Worm (Caenorhabditis elegans) whole organism, early embryonic: ENCODE measurements around the gene rund-1.

Experiments used
- B0310.2 ChIP-seq: sonication (generic microtip); optimal IDR thresholded peaks from 2 replicates; lab custom pipeline; 2016; ENCODE audit warnings: mild to moderate bottlenecking, missing genetic modification characterization, missing compliant biosample characterization
- aly-1 ChIP-seq: sonication (generic microtip); optimal IDR thresholded peaks from 2 replicates; lab custom pipeline; 2016; ENCODE audit warnings: missing genetic modification characterization, missing compliant biosample characterization
- ama-1 ChIP-seq: fragments of 150-350 bp; optimal IDR thresholded peaks from 2 replicates; lab custom pipeline; 2014
- ets-7 ChIP-seq: sonication (generic microtip); optimal IDR thresholded peaks from 2 replicates; lab custom pipeline; 2016; ENCODE audit warnings: missing genotype, missing genetic modification characterization, missing compliant biosample characterization
- hnd-1 ChIP-seq: sonication (generic microtip); optimal IDR thresholded peaks from 2 replicates; lab custom pipeline; 2016; ENCODE audit warnings: missing genetic modification characterization, missing compliant biosample characterization
- pes-1 ChIP-seq: fragments of 200-800 bp; sonication (Bioruptor generic); IDR thresholded peaks from 2 replicates; pipeline ENCODE4 v1.3.6; 2022; ENCODE audit warnings: missing genetic modification reagents, missing genetic modification characterization, missing compliant biosample characterization
- tbx-11 ChIP-seq: fragments of 200-800 bp; sonication (Bioruptor generic); IDR thresholded peaks from 2 replicates; pipeline ENCODE4 v1.3.6; 2022; ENCODE audit warnings: missing genetic modification characterization, missing compliant biosample characterization

ce11 chrX:621688-622087, 39.9 kb downstream of the rund-1 start:
- no peak for TF ChIP-seq tbx-11 (GFP tag; lab: Robert Waterston, UW)
- no peak for TF ChIP-seq pes-1 (GFP tag; lab: Robert Waterston, UW)
- TF ChIP-seq ama-1 (lab: Kevin White, UChicago) = no peak
- TF ChIP-seq hnd-1 (tag; lab: Kevin White, UChicago) = no peak
- TF ChIP-seq B0310.2 (tag; lab: Kevin White, UChicago) = no peak
- no peak for TF ChIP-seq ets-7
- no peak for TF ChIP-seq aly-1
